Fruit fly (Drosophila melanogaster) whole organism, embryonic: ENCODE data around the gene Ptp10D.
A peak's percentile ranks its signal among the peaks of the same experiment; 100 is the strongest.

Experiments
- ATbp ChIP-seq: fragments of 200-800 bp; sonication (Bioruptor generic); optimal IDR thresholded peaks from 2 replicates; lab custom pipeline; 2017; ENCODE audit warnings: missing biosample characterization, mild to moderate bottlenecking, missing genetic modification characterization, missing genetic modification reagents
- Atf3 ChIP-seq: fragments of 200-800 bp; sonication (Bioruptor generic); optimal IDR thresholded peaks from 3 replicates; lab custom pipeline; 2016; ENCODE audit warnings: missing biosample characterization, missing genetic modification characterization
- CG10274 ChIP-seq: fragments of 200-800 bp; sonication (Bioruptor generic); optimal IDR thresholded peaks from 3 replicates; lab custom pipeline; 2017; ENCODE audit warnings: missing biosample characterization, mild to moderate bottlenecking, missing genetic modification characterization
- CG10321 ChIP-seq: fragments of 200-800 bp; sonication (Bioruptor generic); IDR thresholded peaks from 2 replicates; pipeline ENCODE4 v1.3.6; 2022; ENCODE audit warnings: missing biosample characterization, missing genetic modification characterization
- CG12155 ChIP-seq: fragments of 200-800 bp; sonication (Bioruptor generic); optimal IDR thresholded peaks from 3 replicates; lab custom pipeline; 2016; ENCODE audit warnings: missing biosample characterization, missing genetic modification characterization
- CG12236 ChIP-seq: fragments of 200-800 bp; sonication (Bioruptor generic); optimal IDR thresholded peaks from 2 replicates; lab custom pipeline; 2016; ENCODE audit warnings: missing biosample characterization, missing genetic modification characterization
- CG14441 ChIP-seq: fragments of 200-800 bp; sonication (Bioruptor generic); IDR thresholded peaks from 2 replicates; pipeline ENCODE4 v1.3.6; 2022; ENCODE audit warnings: missing biosample characterization, missing genetic modification characterization
- CG14710 ChIP-seq: fragments of 200-800 bp; sonication (Bioruptor generic); optimal IDR thresholded peaks from 3 replicates; lab custom pipeline; 2019; ENCODE audit warnings: missing biosample characterization, mild to moderate bottlenecking, missing genetic modification characterization, moderate library complexity
- CG15011 ChIP-seq: fragments of 200-800 bp; sonication (Bioruptor generic); optimal IDR thresholded peaks from 3 replicates; lab custom pipeline; 2018; ENCODE audit warnings: missing biosample characterization, mild to moderate bottlenecking, missing genetic modification characterization
- CG17912 ChIP-seq: fragments of 200-800 bp; sonication (Bioruptor generic); optimal IDR thresholded peaks from 2 replicates; lab custom pipeline; 2018; ENCODE audit warnings: missing biosample characterization, mild to moderate bottlenecking, missing genetic modification characterization
- CG34422 ChIP-seq: fragments of 200-800 bp; sonication (Bioruptor generic); IDR thresholded peaks from 3 replicates; pipeline ENCODE4 v1.3.6; 2022; ENCODE audit warnings: missing biosample characterization, missing genetic modification characterization
- CG42726 ChIP-seq: fragments of 200-800 bp; sonication (Bioruptor generic); IDR thresholded peaks from 2 replicates; pipeline ENCODE4 v1.3.6; 2022; ENCODE audit warnings: missing biosample characterization, missing genetic modification characterization; ENCODE audit not compliant: partially characterized antibody
- CG4404 ChIP-seq: fragments of 200-800 bp; sonication (Bioruptor generic); IDR thresholded peaks from 2 replicates; pipeline ENCODE4 v1.3.6; 2022; ENCODE audit warnings: missing biosample characterization, missing genetic modification characterization
- CG6689 ChIP-seq: fragments of 200-800 bp; sonication (Bioruptor generic); IDR thresholded peaks from 2 replicates; pipeline ENCODE4 v1.3.6; 2022; ENCODE audit warnings: missing biosample characterization, missing genetic modification characterization
- CG8478 ChIP-seq: fragments of >200 bp; optimal IDR thresholded peaks from 2 replicates; lab custom pipeline; 2018
- CTCF ChIP-seq: fragments of 200-800 bp; sonication (Bioruptor generic); optimal IDR thresholded peaks from 2 replicates; lab custom pipeline; 2017; ENCODE audit warnings: missing biosample characterization, mild to moderate bottlenecking, missing genetic modification characterization, moderate library complexity
- E2f1 ChIP-seq: fragments of 200-800 bp; sonication (Bioruptor generic); IDR thresholded peaks from 2 replicates; pipeline ENCODE4 v1.3.6; 2022; ENCODE audit warnings: missing biosample characterization, missing genetic modification characterization
- ERR ChIP-seq: fragments of 200-800 bp; sonication (Bioruptor generic); optimal IDR thresholded peaks from 2 replicates; lab custom pipeline; 2016; ENCODE audit warnings: missing biosample characterization, missing genetic modification characterization
- H2.0 ChIP-seq: fragments of 200-800 bp; sonication (Bioruptor generic); IDR thresholded peaks from 2 replicates; pipeline ENCODE4 v1.3.6; 2022; ENCODE audit warnings: missing biosample characterization, missing genetic modification characterization
- HLHmδ ChIP-seq: fragments of 200-800 bp; sonication (Bioruptor generic); optimal IDR thresholded peaks from 2 replicates; lab custom pipeline; 2018; ENCODE audit warnings: missing biosample characterization, mild to moderate bottlenecking, missing genetic modification characterization, moderate library complexity
- Nf-YA ChIP-seq: fragments of 200-800 bp; sonication (Bioruptor generic); IDR thresholded peaks from 2 replicates; pipeline ENCODE4 v1.3.6; 2022; ENCODE audit warnings: missing biosample characterization, missing genetic modification characterization
- Side ChIP-seq: fragments of 200-800 bp; sonication (Bioruptor generic); optimal IDR thresholded peaks from 2 replicates; lab custom pipeline; 2016; ENCODE audit warnings: missing biosample characterization, missing genetic modification characterization
- Six4 ChIP-seq: fragments of 200-800 bp; sonication (Bioruptor generic); optimal IDR thresholded peaks from 2 replicates; lab custom pipeline; 2016; ENCODE audit warnings: missing biosample characterization, missing genetic modification characterization
- ab ChIP-seq: fragments of 200-800 bp; sonication (Bioruptor generic); optimal IDR thresholded peaks from 2 replicates; lab custom pipeline; 2016; ENCODE audit warnings: missing biosample characterization, missing genetic modification characterization
- ac ChIP-seq: fragments of 200-800 bp; sonication (Bioruptor generic); optimal IDR thresholded peaks from 3 replicates; lab custom pipeline; 2017; ENCODE audit warnings: missing biosample characterization, mild to moderate bottlenecking, missing genetic modification characterization
- ash1 ChIP-seq: fragments of 200-800 bp; sonication (Bioruptor generic); optimal IDR thresholded peaks from 2 replicates; lab custom pipeline; 2018; ENCODE audit warnings: missing biosample characterization, mild to moderate bottlenecking, missing genetic modification characterization
- bab2 ChIP-seq: fragments of 200-800 bp; sonication (Bioruptor generic); optimal IDR thresholded peaks from 2 replicates; lab custom pipeline; 2016; ENCODE audit warnings: missing biosample characterization, missing genetic modification characterization
- chinmo ChIP-seq: fragments of 200-800 bp; sonication (Bioruptor generic); IDR thresholded peaks from 4 replicates; pipeline ENCODE4 v1.3.6; 2022; ENCODE audit warnings: missing biosample characterization, missing genetic modification characterization; ENCODE audit not compliant: partially characterized antibody
- croc ChIP-seq: fragments of 200-800 bp; sonication (Bioruptor generic); conservative IDR thresholded peaks from 3 replicates; pipeline ENCODE4 v1.3.6; 2022; ENCODE audit warnings: missing biosample characterization, missing genetic modification characterization
- crp ChIP-seq, 2 experiments: fragments of 200-800 bp; sonication (Bioruptor generic); optimal IDR thresholded peaks; 2 replicates in 1 of 2; 3 replicates in 1 of 2; lab custom pipeline; 2017; ENCODE audit warnings: missing biosample characterization in 2 of 2, missing genetic modification characterization in 2 of 2, mild to moderate bottlenecking in 1 of 2, moderate library complexity in 1 of 2
- dmrt11E ChIP-seq: fragments of 200-800 bp; sonication (Bioruptor generic); optimal IDR thresholded peaks from 3 replicates; lab custom pipeline; 2018; ENCODE audit warnings: missing biosample characterization, mild to moderate bottlenecking, missing genetic modification characterization, moderate library complexity
- ems ChIP-seq: fragments of 200-800 bp; sonication (Bioruptor generic); optimal IDR thresholded peaks from 3 replicates; lab custom pipeline; 2016; ENCODE audit warnings: missing biosample characterization, missing genetic modification characterization
- eve ChIP-seq, 2 experiments: fragments of >200 bp; optimal IDR thresholded peaks; 2 replicates each; lab custom pipeline; 2017; ENCODE audit warnings: missing biosample characterization in 2 of 2, missing genetic modification characterization in 2 of 2
- eyg ChIP-seq: fragments of 200-800 bp; sonication (Bioruptor generic); optimal IDR thresholded peaks from 3 replicates; lab custom pipeline; 2016; ENCODE audit warnings: missing biosample characterization, missing genetic modification characterization
- gcm2 ChIP-seq: fragments of 200-800 bp; sonication (Bioruptor generic); optimal IDR thresholded peaks from 2 replicates; lab custom pipeline; 2016; ENCODE audit warnings: missing biosample characterization, missing genetic modification characterization
- gfzf ChIP-seq: fragments of 200-800 bp; sonication (Bioruptor generic); optimal IDR thresholded peaks from 2 replicates; lab custom pipeline; 2016; ENCODE audit warnings: missing biosample characterization, mild to moderate bottlenecking, missing genetic modification characterization, moderate library complexity
- grau ChIP-seq: fragments of 200-800 bp; optimal IDR thresholded peaks from 3 replicates; lab custom pipeline; 2019; ENCODE audit warnings: missing biosample characterization, mild to moderate bottlenecking, missing genetic modification characterization, moderate library complexity
- h ChIP-seq: fragments of >200 bp; optimal IDR thresholded peaks from 2 replicates; lab custom pipeline; 2017
- inv ChIP-seq: fragments of 200-800 bp; sonication (Bioruptor generic); IDR thresholded peaks from 2 replicates; pipeline ENCODE4 v1.3.6; 2022; ENCODE audit warnings: missing biosample characterization, missing genetic modification characterization; ENCODE audit not compliant: partially characterized antibody
- lab ChIP-seq: fragments of 200-800 bp; sonication (Bioruptor generic); optimal IDR thresholded peaks from 3 replicates; lab custom pipeline; 2017; ENCODE audit warnings: missing biosample characterization, missing genetic modification characterization, mild to moderate bottlenecking, moderate library complexity, missing genetic modification reagents
- odd ChIP-seq: fragments of 200-800 bp; sonication (Bioruptor generic); optimal IDR thresholded peaks from 2 replicates; lab custom pipeline; 2017; ENCODE audit warnings: missing biosample characterization, mild to moderate bottlenecking, missing genetic modification characterization
- ranshi ChIP-seq: fragments of 200-800 bp; sonication (Bioruptor generic); IDR thresholded peaks from 2 replicates; pipeline ENCODE4 v1.3.6; 2022; ENCODE audit warnings: missing biosample characterization, missing genetic modification characterization
- schlank ChIP-seq: fragments of 200-800 bp; sonication (Bioruptor generic); optimal IDR thresholded peaks from 2 replicates; lab custom pipeline; 2018; ENCODE audit warnings: missing biosample characterization, mild to moderate bottlenecking, missing genetic modification characterization
- scrt ChIP-seq: fragments of 200-800 bp; sonication (Bioruptor generic); optimal IDR thresholded peaks from 2 replicates; lab custom pipeline; 2018; ENCODE audit warnings: missing biosample characterization, mild to moderate bottlenecking, missing genetic modification characterization, moderate library complexity
- sima ChIP-seq: fragments of 200-800 bp; sonication (Bioruptor generic); optimal IDR thresholded peaks from 2 replicates; lab custom pipeline; 2016; ENCODE audit warnings: missing biosample characterization, missing genetic modification characterization
- sr ChIP-seq: fragments of 200-800 bp; sonication (Bioruptor generic); IDR thresholded peaks from 3 replicates; pipeline ENCODE4 v1.3.6; 2022; ENCODE audit warnings: missing biosample characterization, missing genetic modification characterization
- stwl ChIP-seq: fragments of 200-800 bp; sonication (Bioruptor generic); optimal IDR thresholded peaks from 3 replicates; lab custom pipeline; 2018; ENCODE audit warnings: missing biosample characterization, mild to moderate bottlenecking, missing genetic modification characterization, moderate library complexity
- usp ChIP-seq: fragments of >200 bp; optimal IDR thresholded peaks from 2 replicates; lab custom pipeline; 2017; ENCODE audit warnings: missing biosample characterization, missing genetic modification characterization
- zen2 ChIP-seq: fragments of 200-800 bp; sonication (Bioruptor generic); IDR thresholded peaks from 3 replicates; pipeline ENCODE4 v1.3.6; 2022; ENCODE audit warnings: missing biosample characterization, missing genetic modification characterization; ENCODE audit not compliant: partially characterized antibody
- zfh2 ChIP-seq: fragments of 200-800 bp; sonication (Bioruptor generic); optimal IDR thresholded peaks from 2 replicates; lab custom pipeline; 2016; ENCODE audit warnings: missing biosample characterization, missing genetic modification characterization

Gene Ptp10D

dm6 chrX:11659080-11659479 lies 37.3 kb downstream of the Ptp10D start (continued):
- TF ChIP-seq CG6689 (GFP tag; lab: Robert Waterston, UW) (peak; percentile 66), croc (GFP tag; lab: Robert Waterston, UW) (peak; percentile 52; the same call in 1 of the 3 replicates), lab (GFP tag; lab: Kevin White, UChicago) (no peak), HLHmδ (GFP tag; lab: Kevin White, UChicago) (no peak), ranshi (GFP tag; lab: Robert Waterston, UW) (no peak), CG10274 (GFP tag; lab: Kevin White, UChicago) (no peak), ab (GFP tag; lab: Kevin White, UChicago) (no peak), ATbp (GFP tag; lab: Kevin White, UChicago) (peak; percentile 49), crp (GFP tag; optimal IDR thresholded peaks at IDR 0.05; lab: Kevin White, UChicago) (no peak), ems (no peak), CG8478 (lab: Kevin White, UChicago) (no peak), eyg (no peak), Atf3 (GFP tag; lab: Kevin White, UChicago) (no peak), odd (no peak), inv (GFP tag; lab: Robert Waterston, UW) (no peak), CG14441 (GFP tag; lab: Robert Waterston, UW) (0 out of 2 replicates have a peak, but pooled peaks have one; percentile 18), CG34422 (no peak), h (lab: Kevin White, UChicago) (no peak), gcm2 (no peak), sima (no peak), CTCF (GFP tag; lab: Kevin White, UChicago) (peak; percentile 11)

- TF ChIP-seq Nf-YA (GFP tag; lab: Robert Waterston, UW) (no peak), CG14441 (GFP tag; lab: Robert Waterston, UW) (no peak), ERR (no peak), ash1 (GFP tag; lab: Kevin White, UChicago) (no peak), stwl (tag; lab: Kevin White, UChicago) (peak; percentile 92), E2f1 (GFP tag; lab: Robert Waterston, UW) (no peak), crp (GFP tag; optimal IDR thresholded peaks at IDR 0.05; lab: Kevin White, UChicago) (no peak), gfzf (GFP tag; lab: Kevin White, UChicago) (peak; percentile 17), zfh2 (GFP tag; lab: Kevin White, UChicago) (no peak)
Measured at dm6 chrX:11659634-11660033, 37.8 kb downstream of the Ptp10D start.

dm6 chrX:11660476-11660875 lies 38.7 kb downstream of the Ptp10D start:
- no peak for TF ChIP-seq CG42726 (GFP tag; lab: Robert Waterston, UW)
- TF ChIP-seq ac (GFP tag; lab: Kevin White, UChicago): peak; percentile 12
- no peak for TF ChIP-seq CG4404
- no peak for TF ChIP-seq chinmo
- TF ChIP-seq schlank (tag; lab: Kevin White, UChicago): no peak
- no peak for TF ChIP-seq CG10321 (GFP tag; lab: Robert Waterston, UW)
- TF ChIP-seq zfh2 (GFP tag; lab: Kevin White, UChicago): no peak
- TF ChIP-seq Side (GFP tag; lab: Kevin White, UChicago): peak; percentile 5
- no peak for TF ChIP-seq zen2 (GFP tag; lab: Robert Waterston, UW)
- TF ChIP-seq CG12155: no peak
- no peak for TF ChIP-seq CG17912 (GFP tag; lab: Kevin White, UChicago)
- TF ChIP-seq dmrt11E (tag; lab: Kevin White, UChicago): peak; percentile 12
- TF ChIP-seq H2.0 (GFP tag; lab: Robert Waterston, UW): no peak
- peak; percentile 14 for TF ChIP-seq eyg
- TF ChIP-seq usp (GFP tag; lab: Kevin White, UChicago): no peak
- no peak for TF ChIP-seq eve (GFP tag; optimal IDR thresholded peaks at IDR 0.05; lab: Kevin White, UChicago)
- peak; percentile 24 for TF ChIP-seq CG12236
- no peak for TF ChIP-seq CG6689 (GFP tag; lab: Robert Waterston, UW)
- TF ChIP-seq sr (GFP tag; lab: Robert Waterston, UW): 0 out of 3 replicates have a peak, but pooled peaks have one; percentile 14
- TF ChIP-seq grau: peak; percentile 6
- peak; percentile 10 for TF ChIP-seq scrt (GFP tag; lab: Kevin White, UChicago)
- TF ChIP-seq CG15011 (GFP tag; lab: Kevin White, UChicago): peak; percentile 40
- TF ChIP-seq bab2 (GFP tag; lab: Kevin White, UChicago): peak; percentile 25
- no peak for TF ChIP-seq Six4 (GFP tag; lab: Kevin White, UChicago)
- peak; percentile 23 for TF ChIP-seq CG14710
